Fruit fly (Drosophila melanogaster) whole organism, adult: Measurements from ENCODE around the gene asun.

ENCODE experiments used
- CG14711 ChIP-seq: fragments of 200-800 bp; sonication (Bioruptor generic); optimal IDR thresholded peaks from 2 replicates; lab custom pipeline; 2018; ENCODE audit warnings: missing biosample characterization, mild to moderate bottlenecking, missing genetic modification characterization, moderate library complexity
- tj ChIP-seq: fragments of 200-800 bp; sonication (Bioruptor generic); optimal IDR thresholded peaks from 3 replicates; lab custom pipeline; 2017; ENCODE audit warnings: missing biosample characterization, mild to moderate bottlenecking, missing genetic modification characterization, moderate library complexity

- TF ChIP-seq CG14711 (tag; lab: Kevin White, UChicago) (peak; percentile 87), tj (GFP tag; lab: Kevin White, UChicago) (peak; percentile 73)
Observed at dm6 chr3R:16235941-16236712, 27.9 kb upstream of the asun start.
